Worm (Caenorhabditis elegans): ENCODE measurements around the gene cutl-15.

DNA sequence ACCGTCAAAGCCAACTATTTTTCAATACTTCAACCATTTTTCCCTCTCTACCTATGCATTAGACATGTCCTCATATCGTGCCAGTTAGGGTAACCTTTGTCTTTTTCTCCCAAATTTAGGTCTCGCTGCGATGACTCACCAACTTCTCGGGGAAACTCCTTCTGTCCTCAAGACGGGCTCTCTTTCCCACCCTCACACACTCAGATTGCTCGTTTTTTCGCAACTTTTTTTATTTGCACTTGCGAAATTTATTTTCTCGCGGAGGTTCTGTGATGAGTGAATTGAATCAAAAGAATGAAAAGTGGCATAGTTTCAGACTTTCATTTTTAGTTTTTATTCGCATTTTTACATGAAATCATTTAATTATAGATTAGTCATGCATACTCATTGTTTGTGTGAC, 27.2 kb downstream of the cutl-15 start:
- TF ChIP-seq drap-1 (GFP tag; optimal IDR thresholded peaks at IDR 0.05) = no peak
- TF ChIP-seq nhr-28 (tag; optimal IDR thresholded peaks at IDR 0.05) = no peak
- TF ChIP-seq pha-4 (tag; optimal IDR thresholded peaks at IDR 0.05) = no peak
- no peak for TF ChIP-seq snpc-4 (tag; optimal IDR thresholded peaks at IDR 0.05)
- no peak for TF ChIP-seq lsy-2 (tag; optimal IDR thresholded peaks at IDR 0.05)

Measured in whole organism, mixed stage, embryonic.